Fruit fly (Drosophila melanogaster) Kc167 (cell line): ENCODE measurements around the gene TotC.

Experiments
- Sin3A ChIP-seq: fragments of >200 bp; optimal IDR thresholded peaks from 2 replicates; lab custom pipeline; 2018; ENCODE audit warnings: missing external identifiers
- h ChIP-seq: fragments of >200 bp; optimal IDR thresholded peaks from 3 replicates; lab custom pipeline; 2018; ENCODE audit warnings: missing external identifiers
- insv ChIP-seq: fragments of >200 bp; optimal IDR thresholded peaks from 3 replicates; lab custom pipeline; 2018; ENCODE audit warnings: missing external identifiers
- psq ChIP-seq: fragments of >200 bp; optimal IDR thresholded peaks from 2 replicates; lab custom pipeline; 2017; ENCODE audit warnings: missing external identifiers

- no peak for TF ChIP-seq insv (lab: Kevin White, UChicago)
- TF ChIP-seq h (lab: Kevin White, UChicago), result no peak
- no peak for TF ChIP-seq Sin3A (lab: Kevin White, UChicago)
- no peak for TF ChIP-seq psq (lab: Kevin White, UChicago)
Measured at dm6 chr3R:20834770-20835183, 38.0 kb upstream of the TotC start.
